Fruit fly (Drosophila melanogaster) whole organism, embryonic: ENCODE data around the gene Vajk1.

Experiments
- Atf6 ChIP-seq: fragments of 200-800 bp; sonication (Bioruptor generic); IDR thresholded peaks from 2 replicates; pipeline ENCODE4 v1.3.6; 2022; ENCODE audit warnings: missing biosample characterization, missing genetic modification characterization
- CG10274 ChIP-seq: fragments of 200-800 bp; sonication (Bioruptor generic); optimal IDR thresholded peaks from 3 replicates; lab custom pipeline; 2017; ENCODE audit warnings: missing biosample characterization, mild to moderate bottlenecking, missing genetic modification characterization
- CG10959 ChIP-seq: fragments of 200-800 bp; sonication (Bioruptor generic); IDR thresholded peaks from 2 replicates; pipeline ENCODE4 v1.3.6; 2022; ENCODE audit warnings: missing biosample characterization, missing genetic modification characterization
- CG12769 ChIP-seq: fragments of 200-800 bp; sonication (Bioruptor generic); optimal IDR thresholded peaks from 2 replicates; lab custom pipeline; 2019; ENCODE audit warnings: missing biosample characterization, mild to moderate bottlenecking, missing genetic modification characterization, moderate library complexity
- CG13123 ChIP-seq: fragments of 200-800 bp; sonication (Bioruptor generic); optimal IDR thresholded peaks from 2 replicates; lab custom pipeline; 2016; ENCODE audit warnings: missing biosample characterization, missing genetic modification characterization
- CG14441 ChIP-seq: fragments of 200-800 bp; sonication (Bioruptor generic); IDR thresholded peaks from 2 replicates; pipeline ENCODE4 v1.3.6; 2022; ENCODE audit warnings: missing biosample characterization, missing genetic modification characterization
- CG14860 ChIP-seq: fragments of 200-800 bp; sonication (Bioruptor generic); IDR thresholded peaks from 3 replicates; pipeline ENCODE4 v1.3.6; 2022; ENCODE audit warnings: missing biosample characterization, missing genetic modification characterization; ENCODE audit not compliant: partially characterized antibody
- CG1832 ChIP-seq: fragments of 200-800 bp; sonication (Bioruptor generic); optimal IDR thresholded peaks from 2 replicates; lab custom pipeline; 2017; ENCODE audit warnings: missing biosample characterization, mild to moderate bottlenecking, missing genetic modification characterization, inconsistent platforms
- CG30403 ChIP-seq: fragments of 200-800 bp; sonication (Bioruptor generic); optimal IDR thresholded peaks from 3 replicates; lab custom pipeline; 2016; ENCODE audit warnings: missing biosample characterization, missing genetic modification characterization
- CG3065 ChIP-seq: fragments of 200-800 bp; sonication (Bioruptor generic); optimal IDR thresholded peaks from 2 replicates; lab custom pipeline; 2016; ENCODE audit warnings: missing biosample characterization, missing genetic modification characterization
- CG4424 ChIP-seq: fragments of 200-800 bp; sonication (Bioruptor generic); optimal IDR thresholded peaks from 3 replicates; lab custom pipeline; 2016; ENCODE audit warnings: missing biosample characterization, missing genetic modification characterization
- CG4707 ChIP-seq: fragments of 200-800 bp; sonication (Bioruptor generic); optimal IDR thresholded peaks from 2 replicates; lab custom pipeline; 2018; ENCODE audit warnings: missing biosample characterization, mild to moderate bottlenecking, missing genetic modification characterization, moderate library complexity
- CG6654 ChIP-seq: fragments of 200-800 bp; sonication (Bioruptor generic); optimal IDR thresholded peaks from 2 replicates; lab custom pipeline; 2017; ENCODE audit warnings: missing biosample characterization, mild to moderate bottlenecking, missing genetic modification characterization
- CG6689 ChIP-seq: fragments of 200-800 bp; sonication (Bioruptor generic); IDR thresholded peaks from 2 replicates; pipeline ENCODE4 v1.3.6; 2022; ENCODE audit warnings: missing biosample characterization, missing genetic modification characterization
- CG7928 ChIP-seq: fragments of 200-800 bp; sonication (Bioruptor generic); optimal IDR thresholded peaks from 2 replicates; lab custom pipeline; 2017; ENCODE audit warnings: missing biosample characterization, mild to moderate bottlenecking, missing genetic modification characterization
- CG7963 ChIP-seq: fragments of 200-800 bp; sonication (Bioruptor generic); IDR thresholded peaks from 3 replicates; pipeline ENCODE4 v1.3.6; 2022; ENCODE audit warnings: missing biosample characterization, missing genetic modification characterization; ENCODE audit not compliant: partially characterized antibody
- CG9817 ChIP-seq: fragments of 200-800 bp; sonication (Bioruptor generic); optimal IDR thresholded peaks from 2 replicates; lab custom pipeline; 2018; ENCODE audit warnings: missing biosample characterization, mild to moderate bottlenecking, missing genetic modification characterization, moderate library complexity
- D ChIP-seq, 2 experiments: fragments of 200-800 bp in 1 of 2; fragments of >200 bp in 1 of 2; sonication (Bioruptor generic) in 1 of 2; optimal IDR thresholded peaks; 2 replicates in 1 of 2; 3 replicates in 1 of 2; lab custom pipeline; 2017; ENCODE audit warnings: mild to moderate bottlenecking in 1 of 2, missing biosample characterization in 1 of 2, missing genetic modification characterization in 1 of 2, missing genetic modification reagents in 1 of 2
- D19A ChIP-seq: fragments of 200-800 bp; optimal IDR thresholded peaks from 3 replicates; lab custom pipeline; 2019; ENCODE audit warnings: missing biosample characterization, mild to moderate bottlenecking, missing genetic modification characterization, moderate library complexity
- Elba2 ChIP-seq: fragments of 200-800 bp; sonication (Bioruptor generic); optimal IDR thresholded peaks from 3 replicates; lab custom pipeline; 2016; ENCODE audit warnings: missing biosample characterization, missing genetic modification characterization
- Fer1 ChIP-seq: fragments of 200-800 bp; sonication (Bioruptor generic); optimal IDR thresholded peaks from 2 replicates; lab custom pipeline; 2017; ENCODE audit warnings: missing biosample characterization, mild to moderate bottlenecking, missing genetic modification characterization
- Gsc ChIP-seq: fragments of 200-800 bp; sonication (Bioruptor generic); IDR thresholded peaks from 2 replicates; pipeline ENCODE4 v1.3.6; 2022; ENCODE audit warnings: missing biosample characterization, missing genetic modification characterization
- HLH4C ChIP-seq: fragments of 200-800 bp; sonication (Bioruptor generic); IDR thresholded peaks from 3 replicates; pipeline ENCODE4 v1.3.6; 2022; ENCODE audit warnings: missing biosample characterization, missing genetic modification characterization; ENCODE audit not compliant: partially characterized antibody
- Lhr ChIP-seq: fragments of 200-800 bp; sonication (Bioruptor generic); optimal IDR thresholded peaks from 3 replicates; lab custom pipeline; 2017; ENCODE audit warnings: mild to moderate bottlenecking, missing biosample characterization, missing genetic modification reagents, missing genetic modification characterization
- Opbp ChIP-seq: fragments of 200-800 bp; sonication (Bioruptor generic); IDR thresholded peaks from 3 replicates; pipeline ENCODE4 v1.3.6; 2022; ENCODE audit warnings: missing biosample characterization, missing genetic modification characterization; ENCODE audit not compliant: partially characterized antibody
- Pdp1 ChIP-seq, 2 experiments: fragments of 200-800 bp; sonication (Bioruptor generic); optimal IDR thresholded peaks; 3 replicates each; lab custom pipeline; 2016; ENCODE audit warnings: missing biosample characterization in 2 of 2, missing genetic modification characterization in 2 of 2, mild to moderate bottlenecking in 1 of 2, moderate library complexity in 1 of 2
- Ptx1 ChIP-seq: fragments of 200-800 bp; sonication (Bioruptor generic); IDR thresholded peaks from 2 replicates; pipeline ENCODE4 v1.3.6; 2022; ENCODE audit warnings: missing biosample characterization, missing genetic modification characterization
- cad ChIP-seq: fragments of >200 bp; optimal IDR thresholded peaks from 2 replicates; lab custom pipeline; 2017; ENCODE audit warnings: missing biosample characterization, missing genetic modification characterization
- crc ChIP-seq: fragments of 200-800 bp; sonication (Bioruptor generic); optimal IDR thresholded peaks from 2 replicates; lab custom pipeline; 2016; ENCODE audit warnings: missing biosample characterization, missing genetic modification characterization
- croc ChIP-seq: fragments of 200-800 bp; sonication (Bioruptor generic); conservative IDR thresholded peaks from 3 replicates; pipeline ENCODE4 v1.3.6; 2022; ENCODE audit warnings: missing biosample characterization, missing genetic modification characterization
- cwo ChIP-seq: fragments of 200-800 bp; sonication (Bioruptor generic); optimal IDR thresholded peaks from 3 replicates; lab custom pipeline; 2017; ENCODE audit warnings: missing biosample characterization, missing genetic modification characterization, mild to moderate bottlenecking, moderate library complexity, missing genetic modification reagents
- dm ChIP-seq: fragments of 200-800 bp; sonication (Bioruptor generic); optimal IDR thresholded peaks from 3 replicates; lab custom pipeline; 2016; ENCODE audit warnings: missing biosample characterization, missing genetic modification characterization
- dmrt11E ChIP-seq: fragments of 200-800 bp; sonication (Bioruptor generic); optimal IDR thresholded peaks from 3 replicates; lab custom pipeline; 2018; ENCODE audit warnings: missing biosample characterization, mild to moderate bottlenecking, missing genetic modification characterization, moderate library complexity
- dpn ChIP-seq, 2 experiments: fragments of 200-800 bp; sonication (Bioruptor generic); optimal IDR thresholded peaks; 3 replicates each; lab custom pipeline; 2016; ENCODE audit warnings: missing biosample characterization in 2 of 2, missing genetic modification characterization in 2 of 2
- fd96Cb ChIP-seq: fragments of 200-800 bp; sonication (Bioruptor generic); optimal IDR thresholded peaks from 2 replicates; lab custom pipeline; 2018; ENCODE audit warnings: missing biosample characterization, mild to moderate bottlenecking, missing genetic modification characterization, moderate library complexity
- grau ChIP-seq: fragments of 200-800 bp; optimal IDR thresholded peaks from 3 replicates; lab custom pipeline; 2019; ENCODE audit warnings: missing biosample characterization, mild to moderate bottlenecking, missing genetic modification characterization, moderate library complexity
- knrl ChIP-seq: fragments of 200-800 bp; sonication (Bioruptor generic); IDR thresholded peaks from 3 replicates; pipeline ENCODE4 v1.3.6; 2022; ENCODE audit warnings: missing biosample characterization, missing genetic modification characterization; ENCODE audit not compliant: partially characterized antibody
- lov ChIP-seq, 2 experiments: fragments of 200-800 bp in 1 of 2; fragments of >200 bp in 1 of 2; sonication (Bioruptor generic) in 1 of 2; IDR thresholded peaks in 1 of 2; optimal IDR thresholded peaks in 1 of 2; 2 replicates in 1 of 2; 3 replicates in 1 of 2; pipeline versions ENCODE4 v1.3.6 to Lab custom; 2017 to 2022; ENCODE audit warnings: missing biosample characterization in 1 of 2, missing genetic modification characterization in 1 of 2
- oc ChIP-seq: fragments of 200-800 bp; sonication (Bioruptor generic); optimal IDR thresholded peaks from 2 replicates; lab custom pipeline; 2018; ENCODE audit warnings: missing biosample characterization, mild to moderate bottlenecking, missing genetic modification characterization, moderate library complexity
- org-1 ChIP-seq: fragments of 200-800 bp; sonication (Bioruptor generic); optimal IDR thresholded peaks from 2 replicates; lab custom pipeline; 2017; ENCODE audit warnings: missing biosample characterization, missing genetic modification characterization
- otp ChIP-seq: fragments of 200-800 bp; sonication (Bioruptor generic); IDR thresholded peaks from 3 replicates; pipeline ENCODE4, ENCODE4 v1.3.6; 2022; ENCODE audit warnings: missing biosample characterization, missing genetic modification characterization
- repo ChIP-seq: fragments of 200-800 bp; sonication (Bioruptor generic); optimal IDR thresholded peaks from 2 replicates; lab custom pipeline; 2016; ENCODE audit warnings: missing biosample characterization, missing genetic modification characterization
- ro ChIP-seq: fragments of 200-800 bp; sonication (Bioruptor generic); IDR thresholded peaks from 2 replicates; pipeline ENCODE4 v1.3.6; 2022; ENCODE audit warnings: missing biosample characterization, missing genetic modification characterization
- row ChIP-seq: fragments of 200-800 bp; sonication (Bioruptor generic); IDR thresholded peaks from 3 replicates; pipeline ENCODE4 v1.3.6; 2022; ENCODE audit warnings: missing biosample characterization, missing genetic modification characterization
- stwl ChIP-seq: fragments of 200-800 bp; sonication (Bioruptor generic); optimal IDR thresholded peaks from 3 replicates; lab custom pipeline; 2018; ENCODE audit warnings: missing biosample characterization, mild to moderate bottlenecking, missing genetic modification characterization, moderate library complexity
- tgo ChIP-seq: fragments of 200-800 bp; sonication (Bioruptor generic); IDR thresholded peaks from 3 replicates; pipeline ENCODE4 v1.3.6; 2022; ENCODE audit warnings: missing biosample characterization, missing genetic modification characterization
- trem ChIP-seq: fragments of 200-800 bp; optimal IDR thresholded peaks from 3 replicates; lab custom pipeline; 2019; ENCODE audit warnings: missing biosample characterization, mild to moderate bottlenecking, missing genetic modification characterization, moderate library complexity

Gene Vajk1

DNA sequence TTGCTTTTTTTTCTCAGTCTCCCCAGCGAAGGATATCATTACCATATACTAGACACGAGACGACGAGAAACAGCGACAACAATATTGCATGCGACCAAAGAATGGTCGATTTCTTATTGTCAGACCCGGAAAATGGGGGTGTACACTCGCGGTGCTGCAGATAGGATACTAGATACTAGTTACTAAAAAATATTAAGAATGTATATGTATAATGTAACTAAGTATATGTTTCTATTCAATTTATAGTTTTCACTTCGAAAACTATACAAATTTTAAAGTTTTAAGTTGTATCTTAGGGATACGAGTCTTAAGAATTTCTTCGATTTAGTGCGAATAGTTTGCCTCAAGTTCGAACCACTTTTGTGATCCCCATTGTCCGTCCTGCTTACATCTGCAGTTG, 29.9 kb downstream of the Vajk1 start (continued):
- TF ChIP-seq Atf6 (GFP tag; lab: Robert Waterston, UW) (no peak), CG12769 (tag; lab: Kevin White, UChicago) (no peak), Fer1 (GFP tag; lab: Kevin White, UChicago) (peak; percentile 58), trem (tag; lab: Kevin White, UChicago) (peak; percentile 44), otp (no peak), CG4424 (GFP tag; lab: Kevin White, UChicago) (peak; percentile 46), CG9817 (no peak), Ptx1 (GFP tag; lab: Robert Waterston, UW) (0 out of 2 replicates have a peak, but pooled peaks have one; percentile 35), D (optimal IDR thresholded peaks at IDR 0.05; lab: Kevin White, UChicago) (no peak), D (GFP tag; optimal IDR thresholded peaks at IDR 0.05; lab: Kevin White, UChicago) (peak; percentile 54), oc (no peak), repo (GFP tag; lab: Kevin White, UChicago) (no peak), CG6689 (peak; percentile 37), Opbp (GFP tag; lab: Robert Waterston, UW) (no peak), dpn (GFP tag; optimal IDR thresholded peaks at IDR 0.05; lab: Kevin White, UChicago) (peak in 1 of 2 experiments; percentile 14), CG1832 (no peak), CG14441 (no peak), Lhr (GFP tag; lab: Kevin White, UChicago) (no peak), CG30403 (GFP tag; lab: Kevin White, UChicago) (peak; percentile 30), D19A (tag; lab: Kevin White, UChicago) (peak; percentile 66), CG10959 (GFP tag; lab: Robert Waterston, UW) (no peak), tgo (GFP tag; lab: Robert Waterston, UW) (no peak), Elba2 (peak; percentile 22), dmrt11E (tag; lab: Kevin White, UChicago) (peak; percentile 17), CG10274 (no peak), CG4707 (GFP tag; lab: Kevin White, UChicago) (no peak), CG13123 (GFP tag; lab: Kevin White, UChicago) (no peak), ro (GFP tag; lab: Robert Waterston, UW) (no peak), org-1 (GFP tag; lab: Kevin White, UChicago) (no peak)

DNA sequence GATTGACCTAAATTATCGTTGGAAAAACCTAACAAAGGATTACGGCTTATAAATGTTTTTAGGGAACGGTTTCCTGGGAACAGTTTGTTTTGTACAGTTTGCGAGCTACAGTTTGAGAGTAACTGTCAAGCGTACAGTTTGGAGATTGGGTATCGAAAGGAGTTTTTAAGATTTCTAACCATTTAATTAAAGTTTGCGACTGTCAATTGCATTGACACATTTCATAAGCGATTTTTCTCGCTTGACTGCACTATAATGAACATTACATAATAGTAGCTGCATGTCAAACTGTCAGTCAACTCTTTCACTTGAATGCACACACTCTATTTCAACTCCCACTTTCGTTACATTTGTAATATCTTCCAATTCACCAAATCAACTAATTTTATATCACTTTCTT, 30.5 kb downstream of the Vajk1 start:
- 0 out of 3 replicates have a peak, but pooled peaks have one; percentile 43 for TF ChIP-seq CG7963 (GFP tag; lab: Robert Waterston, UW)
- TF ChIP-seq cad (GFP tag; lab: Kevin White, UChicago) = peak; percentile 93
- TF ChIP-seq row = no peak
- no peak for TF ChIP-seq CG3065 (GFP tag; lab: Kevin White, UChicago)
- TF ChIP-seq lov (optimal IDR thresholded peaks at IDR 0.05; lab: Kevin White, UChicago) = peak; percentile 84
- no peak for TF ChIP-seq lov (GFP tag; IDR thresholded peaks at IDR 0.05; lab: Robert Waterston, UW)
- 0 out of 3 replicates have a peak, but pooled peaks have one; percentile 11 for TF ChIP-seq HLH4C
- TF ChIP-seq croc = no peak
- no peak for TF ChIP-seq cwo
- TF ChIP-seq Pdp1 (GFP tag; optimal IDR thresholded peaks at IDR 0.05; lab: Kevin White, UChicago) = peak in 1 of 2 experiments; percentile 78
- TF ChIP-seq CG6654 (GFP tag; lab: Kevin White, UChicago) = peak; percentile 99
- peak; percentile 2 for TF ChIP-seq dm (GFP tag; lab: Kevin White, UChicago)
- TF ChIP-seq knrl = 0 out of 3 replicates have a peak, but pooled peaks have one; percentile 22
- no peak for TF ChIP-seq Gsc (GFP tag; lab: Robert Waterston, UW)
- no peak for TF ChIP-seq CG7928 (GFP tag; lab: Kevin White, UChicago)
- TF ChIP-seq stwl (tag; lab: Kevin White, UChicago) = peak; percentile 27
- TF ChIP-seq grau = peak; percentile 20
- no peak for TF ChIP-seq CG14860 (GFP tag; lab: Robert Waterston, UW)
- no peak for TF ChIP-seq fd96Cb (tag; lab: Kevin White, UChicago)
- TF ChIP-seq crc (GFP tag; lab: Kevin White, UChicago) = no peak
- TF ChIP-seq Opbp (GFP tag; lab: Robert Waterston, UW) = peak; percentile 34; the same call in 1 of the 3 replicates
